Fruit fly (Drosophila melanogaster) whole organism, larva: ENCODE results near the gene CG12224.

Experiments
- noc ChIP-seq: fragments of 200-800 bp; sonication (Bioruptor generic); optimal IDR thresholded peaks from 3 replicates; lab custom pipeline; 2019; ENCODE audit warnings: missing biosample characterization, mild to moderate bottlenecking, missing genetic modification characterization, moderate library complexity

CG12224 gene

dm6 chr3R:11949387-11950029, 32.4 kb downstream of the CG12224 start, which contains the start of gene CG31211:
Gene CG31211 (plus strand): TSS chr3R:11949680.
- no peak for TF ChIP-seq noc

- TF ChIP-seq noc: no peak
These were observed 32.9 kb downstream of the CG12224 start, which contains the start of gene Cad87A for dm6 chr3R:11948903-11949358. Gene Cad87A (minus strand): TSS chr3R:11949129.

dm6 chr3R:11947959-11948358, 33.9 kb downstream of the CG12224 start:
- no peak for TF ChIP-seq noc

- no peak for TF ChIP-seq noc
These were observed 34.6 kb downstream of the CG12224 start for dm6 chr3R:11947079-11947869.

- TF ChIP-seq noc: no peak
These were observed 36.2 kb downstream of the CG12224 start for dm6 chr3R:11945450-11946317.

dm6 chr3R:11941116-11941515, 40.7 kb downstream of the CG12224 start:
- TF ChIP-seq noc: no peak

dm6 chr3R:11937427-11938114, 44.3 kb downstream of the CG12224 start:
- TF ChIP-seq noc: no peak

- TF ChIP-seq noc: no peak
These were observed 48.0 kb downstream of the CG12224 start for dm6 chr3R:11933903-11934302.

dm6 chr3R:11930962-11931361, 50.9 kb downstream of the CG12224 start, which contains the start of gene CG14731:
Gene CG14731 (plus strand): TSS chr3R:11931262.
- no peak for TF ChIP-seq noc
